Worm (Caenorhabditis elegans) whole organism, L3 larva: ENCODE results near the gene C50F4.12.

Source experiments
- fos-1 ChIP-seq: fragments of 150-350 bp; optimal IDR thresholded peaks from 2 replicates; lab custom pipeline; 2014; ENCODE audit warnings: missing biosample characterization, missing genetic modification characterization
- lin-15B ChIP-seq: fragments of 150-350 bp; optimal IDR thresholded peaks from 2 replicates; lab custom pipeline; 2014; ENCODE audit warnings: missing biosample characterization, missing genetic modification characterization
- mdl-1 ChIP-seq: fragments of 150-350 bp; optimal IDR thresholded peaks from 2 replicates; lab custom pipeline; 2014; ENCODE audit warnings: missing biosample characterization, missing genetic modification characterization
- nhr-237 ChIP-seq: fragments of 150-350 bp; optimal IDR thresholded peaks from 2 replicates; lab custom pipeline; 2014; ENCODE audit warnings: missing biosample characterization, missing genetic modification characterization
- nhr-76 ChIP-seq: fragments of 150-350 bp; sonication (generic microtip); optimal IDR thresholded peaks from 5 replicates; lab custom pipeline; 2014; ENCODE audit warnings: missing biosample characterization, missing genetic modification characterization
- unc-62 ChIP-seq: fragments of 150-350 bp; sonication (generic microtip); optimal IDR thresholded peaks from 4 replicates; lab custom pipeline; 2014; ENCODE audit warnings: missing biosample characterization, missing genetic modification reagents, missing genetic modification characterization
- ztf-4 ChIP-seq: fragments of 150-350 bp; optimal IDR thresholded peaks from 2 replicates; lab custom pipeline; 2014; ENCODE audit warnings: missing biosample characterization, missing genetic modification characterization

- TF ChIP-seq unc-62 (GFP tag; lab: Kevin White, UChicago): no peak
- TF ChIP-seq fos-1 (tag; lab: Kevin White, UChicago): no peak
- TF ChIP-seq ztf-4 (tag; lab: Kevin White, UChicago): no peak
- TF ChIP-seq mdl-1: no peak
- TF ChIP-seq lin-15B (tag; lab: Kevin White, UChicago): no peak
- no peak for TF ChIP-seq nhr-237
- no peak for TF ChIP-seq nhr-76 (tag; lab: Kevin White, UChicago)
Measured at ce11 chrV:9521697-9522096, 17.8 kb downstream of the C50F4.12 start.
